Worm (Caenorhabditis elegans) whole organism, mixed stage, embryonic: Measurements from ENCODE around the gene F07C6.6.

Source experiments
- M03D4.4 ChIP-seq: sonication (generic microtip); optimal IDR thresholded peaks from 2 replicates; lab custom pipeline; 2017; ENCODE audit warnings: mild to moderate bottlenecking, missing genetic modification characterization, missing compliant biosample characterization
- bed-3 ChIP-seq: fragments of 200-800 bp; sonication (Bioruptor generic); optimal IDR thresholded peaks from 3 replicates; lab custom pipeline; 2018; ENCODE audit warnings: mild to moderate bottlenecking, missing genetic modification characterization, moderate library complexity, missing compliant biosample characterization
- blmp-1 ChIP-seq: fragments of 150-350 bp; optimal IDR thresholded peaks from 2 replicates; lab custom pipeline; 2014; ENCODE audit warnings: missing biosample characterization, missing genetic modification characterization
- ceh-39 ChIP-seq: fragments of 150-350 bp; optimal IDR thresholded peaks from 2 replicates; lab custom pipeline; 2014; ENCODE audit warnings: missing biosample characterization, missing genetic modification characterization
- ceh-43 ChIP-seq: fragments of 200-800 bp; sonication (Bioruptor generic); optimal IDR thresholded peaks from 2 replicates; lab custom pipeline; 2018; ENCODE audit warnings: mild to moderate bottlenecking, missing genetic modification characterization, moderate library complexity, missing compliant biosample characterization
- ceh-83 ChIP-seq: fragments of 200-800 bp; sonication (Bioruptor generic); optimal IDR thresholded peaks from 2 replicates; lab custom pipeline; 2018; ENCODE audit warnings: mild to moderate bottlenecking, missing genetic modification characterization, missing compliant biosample characterization
- ces-1 ChIP-seq: fragments of 150-350 bp; optimal IDR thresholded peaks from 2 replicates; lab custom pipeline; 2014; ENCODE audit warnings: missing biosample characterization, missing genetic modification reagents, missing genetic modification characterization
- cnd-1 ChIP-seq: fragments of 200-800 bp; sonication (Bioruptor generic); optimal IDR thresholded peaks from 2 replicates; lab custom pipeline; 2018; ENCODE audit warnings: mild to moderate bottlenecking, missing genetic modification characterization, missing compliant biosample characterization
- drap-1 ChIP-seq: fragments of 200-800 bp; sonication (Bioruptor generic); optimal IDR thresholded peaks from 3 replicates; lab custom pipeline; 2018; ENCODE audit warnings: mild to moderate bottlenecking, missing genetic modification characterization, missing compliant biosample characterization
- elt-1 ChIP-seq: sonication (generic microtip); optimal IDR thresholded peaks from 2 replicates; lab custom pipeline; 2017; ENCODE audit warnings: missing genetic modification characterization, mild to moderate bottlenecking, missing compliant biosample characterization, antibody characterized with exemption, moderate library complexity, borderline replicate concordance; ENCODE audit not compliant: insufficient read depth
- elt-3 ChIP-seq: fragments of 150-350 bp; optimal IDR thresholded peaks from 2 replicates; lab custom pipeline; 2014; ENCODE audit warnings: missing biosample characterization, missing genetic modification characterization
- flh-1 ChIP-seq: fragments of 200-800 bp; sonication (Bioruptor generic); optimal IDR thresholded peaks from 2 replicates; lab custom pipeline; 2018; ENCODE audit warnings: mild to moderate bottlenecking, missing genetic modification characterization, moderate library complexity, missing compliant biosample characterization
- ham-2 ChIP-seq: fragments of 200-800 bp; sonication (Bioruptor generic); optimal IDR thresholded peaks from 2 replicates; lab custom pipeline; 2018; ENCODE audit warnings: mild to moderate bottlenecking, missing genetic modification characterization, missing compliant biosample characterization
- hlh-1 ChIP-seq: fragments of 150-350 bp; optimal IDR thresholded peaks from 2 replicates; lab custom pipeline; 2014; ENCODE audit warnings: missing biosample characterization, missing genetic modification reagents, missing genetic modification characterization
- lin-13 ChIP-seq: fragments of 150-350 bp; optimal IDR thresholded peaks from 2 replicates; lab custom pipeline; 2014; ENCODE audit warnings: missing biosample characterization, missing genetic modification characterization
- lin-32 ChIP-seq: fragments of 200-800 bp; sonication (Bioruptor generic); optimal IDR thresholded peaks from 2 replicates; lab custom pipeline; 2018; ENCODE audit warnings: mild to moderate bottlenecking, missing genetic modification characterization, missing compliant biosample characterization
- lsy-2 ChIP-seq: fragments of 150-350 bp; optimal IDR thresholded peaks from 2 replicates; lab custom pipeline; 2014; ENCODE audit warnings: missing biosample characterization, missing genetic modification characterization
- mab-5 ChIP-seq: fragments of 150-350 bp; optimal IDR thresholded peaks from 2 replicates; lab custom pipeline; 2014; ENCODE audit warnings: missing biosample characterization, missing genetic modification characterization
- mep-1 ChIP-seq: fragments of 150-350 bp; optimal IDR thresholded peaks from 2 replicates; lab custom pipeline; 2017; ENCODE audit warnings: missing biosample characterization, missing genetic modification reagents, missing genetic modification characterization, inconsistent platforms
- mls-2 ChIP-seq: sonication (generic microtip); optimal IDR thresholded peaks from 2 replicates; lab custom pipeline; 2016; ENCODE audit warnings: mild to moderate bottlenecking, missing genetic modification characterization, moderate library complexity, missing compliant biosample characterization
- nhr-12 ChIP-seq: fragments of 150-350 bp; optimal IDR thresholded peaks from 2 replicates; lab custom pipeline; 2014; ENCODE audit warnings: missing biosample characterization, missing genetic modification characterization
- nhr-2 ChIP-seq: fragments of 150-350 bp; optimal IDR thresholded peaks from 2 replicates; lab custom pipeline; 2014; ENCODE audit warnings: missing biosample characterization, missing genetic modification characterization
- nhr-237 ChIP-seq: fragments of 150-350 bp; optimal IDR thresholded peaks from 2 replicates; lab custom pipeline; 2014; ENCODE audit warnings: missing biosample characterization, missing genetic modification characterization
- nhr-76 ChIP-seq: sonication (generic microtip); optimal IDR thresholded peaks from 2 replicates; lab custom pipeline; 2017; ENCODE audit warnings: missing biosample characterization, missing genetic modification characterization
- pha-4 ChIP-seq: fragments of 150-350 bp; optimal IDR thresholded peaks from 2 replicates; lab custom pipeline; 2018; ENCODE audit warnings: missing biosample characterization, missing genetic modification reagents, missing genetic modification characterization
- sem-2 ChIP-seq: fragments of 200-800 bp; sonication (Bioruptor generic); optimal IDR thresholded peaks from 2 replicates; lab custom pipeline; 2018; ENCODE audit warnings: mild to moderate bottlenecking, missing genetic modification characterization, missing compliant biosample characterization
- snpc-4 ChIP-seq: fragments of 150-350 bp; optimal IDR thresholded peaks from 2 replicates; lab custom pipeline; 2014; ENCODE audit warnings: missing biosample characterization, missing genetic modification characterization
- sptf-1 ChIP-seq: sonication (generic microtip); optimal IDR thresholded peaks from 2 replicates; lab custom pipeline; 2017; ENCODE audit warnings: mild to moderate bottlenecking, missing genetic modification characterization, moderate library complexity, missing compliant biosample characterization
- tbx-8 ChIP-seq: fragments of 200-800 bp; sonication (Bioruptor generic); optimal IDR thresholded peaks from 2 replicates; lab custom pipeline; 2018; ENCODE audit warnings: mild to moderate bottlenecking, missing genetic modification characterization, moderate library complexity, missing compliant biosample characterization
- unc-120 ChIP-seq: sonication (generic microtip); optimal IDR thresholded peaks from 2 replicates; lab custom pipeline; 2017; ENCODE audit warnings: missing genetic modification characterization, missing compliant biosample characterization; ENCODE audit not compliant: poor library complexity, severe bottlenecking
- unc-39 ChIP-seq: fragments of 150-350 bp; optimal IDR thresholded peaks from 2 replicates; lab custom pipeline; 2014; ENCODE audit warnings: missing biosample characterization, missing genetic modification characterization
- unc-62 ChIP-seq: fragments of 150-350 bp; optimal IDR thresholded peaks from 2 replicates; lab custom pipeline; 2014; ENCODE audit warnings: missing biosample characterization, missing genetic modification reagents, missing genetic modification characterization
- zip-8 ChIP-seq: fragments of 150-350 bp; optimal IDR thresholded peaks from 2 replicates; lab custom pipeline; 2014; ENCODE audit warnings: missing biosample characterization, missing genetic modification characterization
- ztf-11 ChIP-seq: fragments of 150-350 bp; optimal IDR thresholded peaks from 2 replicates; lab custom pipeline; 2014; ENCODE audit warnings: missing biosample characterization, missing genetic modification characterization

F07C6.6 gene

ce11 chrIV:12792494-12792893, at the start of gene F07C6.6:
Gene F07C6.6 (plus strand): TSS chrIV:12792794.
- TF ChIP-seq sem-2 (GFP tag; lab: Kevin White, UChicago) (no peak), snpc-4 (tag; lab: Kevin White, UChicago) (no peak), tbx-8 (no peak), ceh-43 (GFP tag; lab: Kevin White, UChicago) (no peak), nhr-2 (tag; lab: Kevin White, UChicago) (no peak), elt-3 (tag; lab: Kevin White, UChicago) (no peak), sptf-1 (tag; lab: Kevin White, UChicago) (no peak), unc-62 (no peak), nhr-76 (tag; lab: Kevin White, UChicago) (no peak), ceh-39 (tag; lab: Kevin White, UChicago) (no peak), cnd-1 (tag; lab: Kevin White, UChicago) (no peak)

- TF ChIP-seq ceh-43 (GFP tag; lab: Kevin White, UChicago) (no peak), elt-1 (tag; lab: Kevin White, UChicago) (no peak), elt-3 (tag; lab: Kevin White, UChicago) (no peak), bed-3 (GFP tag; lab: Kevin White, UChicago) (no peak), hlh-1 (tag; lab: Kevin White, UChicago) (no peak), ham-2 (GFP tag; lab: Kevin White, UChicago) (no peak), unc-62 (no peak), lsy-2 (tag; lab: Kevin White, UChicago) (no peak), nhr-2 (tag; lab: Kevin White, UChicago) (no peak)
Measured at ce11 chrIV:12743680-12744079, 48.9 kb upstream of the F07C6.6 start.

DNA sequence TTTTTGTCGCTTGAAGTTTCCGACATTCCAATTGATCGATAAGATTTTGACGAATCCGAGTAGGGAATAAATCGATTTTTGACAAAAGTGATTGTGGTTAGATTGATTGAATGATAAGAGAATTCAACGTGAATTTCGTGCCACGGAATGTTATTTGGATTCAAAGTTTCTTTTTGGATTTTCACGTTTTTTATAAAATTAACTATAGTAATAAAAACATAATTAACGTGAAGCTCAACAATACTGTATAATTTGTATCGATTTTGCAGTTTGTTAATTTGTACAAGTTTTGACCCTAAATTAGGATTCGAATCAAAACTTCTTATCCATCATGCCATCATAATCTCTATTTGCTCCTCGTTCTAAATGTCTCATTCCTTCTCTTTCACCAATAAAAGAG, 47.9 kb upstream of the F07C6.6 start, which contains the start of gene C36H8.1:
Gene C36H8.1 (minus strand): TSS at position 101 of the 400 bp plus-strand sequence.
- TF ChIP-seq mab-5 (tag; lab: Kevin White, UChicago) (no peak), ztf-11 (tag; lab: Kevin White, UChicago) (no peak), unc-120 (tag; lab: Kevin White, UChicago) (no peak), M03D4.4 (tag; lab: Kevin White, UChicago) (no peak), sem-2 (GFP tag; lab: Kevin White, UChicago) (no peak), ces-1 (GFP tag; lab: Kevin White, UChicago) (no peak)

DNA sequence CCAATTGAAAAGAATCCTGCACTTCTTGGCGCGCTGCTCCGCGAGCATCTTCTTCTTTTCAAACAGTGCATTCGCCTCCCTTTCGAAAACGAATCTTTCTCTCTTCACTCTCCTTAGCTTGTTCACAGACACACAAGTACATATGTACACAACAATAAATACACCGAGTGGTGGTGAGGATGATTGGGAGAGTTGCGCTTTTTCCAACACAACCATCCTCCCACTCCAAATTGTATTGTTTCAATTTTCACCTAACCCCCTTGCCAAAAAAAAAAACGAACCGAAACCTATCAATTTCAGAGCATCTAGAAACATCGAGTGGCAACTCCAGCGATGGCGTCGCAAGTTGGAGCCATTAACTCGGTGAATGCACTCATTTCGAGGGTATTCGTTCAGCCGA, 46.3 kb upstream of the F07C6.6 start, which contains the start of gene inx-6:
Gene inx-6 (plus strand): TSS at position 301 of the 400 bp plus-strand sequence.
- TF ChIP-seq lin-32 (GFP tag; lab: Kevin White, UChicago) (no peak), nhr-237 (tag; lab: Kevin White, UChicago) (no peak), blmp-1 (tag; lab: Kevin White, UChicago) (no peak), mep-1 (no peak), sem-2 (GFP tag; lab: Kevin White, UChicago) (no peak), elt-1 (tag; lab: Kevin White, UChicago) (no peak), bed-3 (GFP tag; lab: Kevin White, UChicago) (no peak), unc-39 (no peak), flh-1 (GFP tag; lab: Kevin White, UChicago) (no peak), ceh-39 (tag; lab: Kevin White, UChicago) (no peak), nhr-12 (tag; lab: Kevin White, UChicago) (no peak), unc-120 (tag; lab: Kevin White, UChicago) (no peak), hlh-1 (tag; lab: Kevin White, UChicago) (no peak), ceh-43 (GFP tag; lab: Kevin White, UChicago) (no peak), nhr-76 (tag; lab: Kevin White, UChicago) (no peak), mls-2 (tag; lab: Kevin White, UChicago) (no peak)

DNA sequence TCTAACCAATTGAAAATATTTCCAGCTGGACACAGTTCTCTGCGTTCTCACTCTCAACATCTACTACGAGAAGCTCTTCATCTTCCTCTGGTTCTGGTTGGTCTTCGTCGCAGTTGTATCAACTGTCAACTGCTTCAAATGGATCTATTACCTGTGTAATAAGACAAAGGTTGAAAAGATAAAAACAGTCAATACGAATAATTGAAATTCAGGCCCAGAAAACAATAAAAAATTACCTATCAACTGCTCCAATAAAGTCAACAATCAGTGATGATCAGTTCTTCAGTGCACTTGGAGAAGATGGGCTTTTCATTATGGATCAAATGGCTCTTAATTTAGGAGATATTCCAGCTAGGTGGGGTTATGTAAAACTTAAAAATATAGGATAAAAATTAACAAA, 43.8 kb upstream of the F07C6.6 start:
- TF ChIP-seq pha-4 (tag; lab: Kevin White, UChicago) (no peak), mls-2 (tag; lab: Kevin White, UChicago) (no peak), lsy-2 (tag; lab: Kevin White, UChicago) (no peak), mep-1 (no peak), tbx-8 (no peak), drap-1 (GFP tag; lab: Kevin White, UChicago) (no peak), flh-1 (GFP tag; lab: Kevin White, UChicago) (no peak), ztf-11 (tag; lab: Kevin White, UChicago) (no peak), bed-3 (GFP tag; lab: Kevin White, UChicago) (no peak), ceh-83 (GFP tag; lab: Kevin White, UChicago) (no peak), nhr-12 (tag; lab: Kevin White, UChicago) (no peak), zip-8 (no peak), ceh-43 (GFP tag; lab: Kevin White, UChicago) (no peak), ces-1 (GFP tag; lab: Kevin White, UChicago) (no peak), lin-13 (tag; lab: Kevin White, UChicago) (no peak)
